Fruit fly (Drosophila melanogaster): ENCODE measurements around the gene CG43774.

CG43774 gene

DNA sequence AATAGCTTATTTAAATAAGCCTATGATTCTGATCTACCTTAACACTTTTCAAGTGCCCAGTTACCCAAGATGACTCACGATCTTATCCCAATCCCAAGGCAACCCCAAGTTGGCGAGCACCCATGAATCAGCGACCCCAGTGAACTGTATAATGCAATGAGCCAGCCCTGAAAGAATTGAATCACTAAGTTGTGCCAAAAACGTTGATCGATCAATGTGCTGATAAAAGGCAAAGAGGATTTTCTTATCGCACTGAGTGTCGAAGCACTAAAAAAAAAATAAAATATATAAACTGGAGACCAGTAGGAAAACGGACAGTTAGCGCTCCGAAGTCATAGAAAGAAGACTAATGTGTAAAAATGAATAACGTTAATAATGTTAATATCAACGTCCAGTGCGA is at the start of gene CG43774:
Gene CG43774 (plus strand): TSS at position 301 of the 400 bp plus-strand sequence.
- TF ChIP-seq CG17801 (GFP tag; optimal IDR thresholded peaks at IDR 0.05; ENCODE audit: partially characterized antibody): no peak

DNA sequence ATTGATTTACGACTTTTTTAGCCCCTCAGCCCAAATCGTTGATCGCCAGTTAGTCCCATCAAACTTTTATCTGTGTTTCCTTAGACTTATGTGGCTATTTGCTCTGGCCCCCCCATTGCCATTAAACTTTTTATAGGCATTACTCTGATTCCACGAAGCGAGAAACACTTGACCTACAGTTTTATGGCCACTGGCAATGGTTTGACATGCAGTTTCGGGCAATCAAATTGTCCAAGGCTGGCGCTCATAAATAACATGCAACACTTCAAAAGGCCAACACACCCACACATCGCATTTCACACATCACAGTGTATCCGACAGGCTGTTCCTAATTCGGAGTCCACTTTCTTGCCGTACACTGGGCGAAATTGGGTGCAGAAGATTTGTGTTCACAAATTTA is 40.1 kb upstream of the CG43774 start:
- TF ChIP-seq CG17801 (GFP tag; optimal IDR thresholded peaks at IDR 0.05; ENCODE audit: partially characterized antibody): no peak

DNA sequence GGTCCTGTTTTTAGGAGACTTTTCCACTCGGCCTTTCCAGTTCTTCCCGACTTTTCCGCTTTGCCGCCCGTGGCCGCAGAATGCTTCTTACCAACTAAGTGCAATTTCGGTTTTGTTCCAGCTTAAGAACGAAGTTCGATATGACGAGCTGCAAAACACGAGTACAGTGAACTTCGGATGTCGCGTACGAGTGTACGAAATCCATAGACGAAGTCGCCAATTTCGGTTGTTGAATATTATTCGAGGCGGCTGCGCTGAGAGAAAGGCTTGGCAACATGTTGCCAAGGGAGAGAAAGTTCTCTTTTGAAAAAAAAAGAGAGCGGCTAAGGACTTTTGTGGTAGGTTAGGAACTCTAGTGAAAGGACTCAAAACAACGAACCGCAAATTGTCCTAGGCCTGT is 16.8 kb upstream of the CG43774 start, which contains the start of gene fred:
Gene fred (minus strand): TSS at position 76 of the 400 bp plus-strand sequence.
- TF ChIP-seq CG17801 (GFP tag; optimal IDR thresholded peaks at IDR 0.05; ENCODE audit: partially characterized antibody): no peak

DNA sequence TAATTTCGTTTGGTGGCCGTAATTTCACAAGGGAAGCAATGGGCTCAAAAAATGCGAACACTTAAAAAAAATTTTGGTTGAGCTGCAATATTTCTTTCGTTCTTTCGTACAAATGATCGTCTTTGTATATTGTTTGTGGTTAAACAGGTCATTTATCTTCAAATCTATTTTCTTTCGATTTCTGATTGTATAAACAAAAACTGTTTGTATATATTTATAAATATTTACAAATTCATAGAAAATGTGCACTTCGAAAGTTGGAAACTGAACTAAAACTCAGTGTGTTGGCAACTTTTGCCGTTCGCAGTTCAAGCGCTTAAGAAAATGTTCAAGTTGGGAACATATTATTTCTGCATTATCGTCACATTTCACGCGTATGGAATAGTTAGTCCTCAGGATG is 8.7 kb upstream of the CG43774 start, which contains the start of gene CG43797:
Gene CG43797 (plus strand): TSS at position 301 of the 400 bp plus-strand sequence.
- no peak for TF ChIP-seq CG17801 (GFP tag; optimal IDR thresholded peaks at IDR 0.05; ENCODE audit: partially characterized antibody)

DNA sequence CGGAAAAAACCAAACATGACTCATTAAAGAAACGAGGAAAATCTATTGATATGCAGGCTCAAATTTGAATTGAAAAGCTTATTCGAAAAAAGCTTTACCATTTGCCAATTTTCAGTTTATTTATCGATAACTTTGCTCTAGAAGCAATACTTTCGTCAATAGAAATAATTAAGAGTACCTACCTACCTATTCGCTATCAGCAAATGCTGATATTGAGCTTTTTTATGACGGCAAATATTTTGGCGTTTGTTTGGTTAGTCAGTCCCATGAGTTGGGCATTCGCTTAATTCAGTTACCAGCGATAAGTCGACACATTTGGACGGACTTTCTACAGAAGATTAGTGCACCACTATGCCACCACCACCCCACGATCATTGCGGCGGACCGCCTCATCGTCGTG is 4.7 kb upstream of the CG43774 start, which contains the start of gene CG34176:
Gene CG34176 (plus strand): TSS at position 301 of the 400 bp plus-strand sequence.
- no peak for TF ChIP-seq CG17801 (GFP tag; optimal IDR thresholded peaks at IDR 0.05; ENCODE audit: partially characterized antibody)

DNA sequence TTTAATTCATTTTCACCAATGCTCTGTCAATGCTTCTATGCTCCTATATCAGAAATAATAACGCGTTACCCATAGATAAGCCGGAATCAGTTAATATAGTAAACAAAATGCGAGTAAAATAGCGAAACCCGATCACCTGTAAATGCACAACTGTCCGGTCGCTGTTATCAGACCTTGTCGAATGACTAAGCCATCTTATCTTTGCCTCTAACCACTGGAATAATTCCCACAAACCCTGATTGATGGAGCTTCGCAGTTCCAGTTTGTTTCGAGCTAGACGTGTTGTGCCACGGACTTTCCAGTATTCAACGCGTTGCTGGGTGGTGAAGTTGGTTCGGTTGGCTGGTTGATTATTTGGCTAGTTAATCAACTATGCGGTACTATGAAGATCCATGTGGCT is 3.8 kb upstream of the CG43774 start, which contains the start of gene CG15422:
Gene CG15422 (plus strand): TSS at position 301 of the 400 bp plus-strand sequence.
- TF ChIP-seq CG17801 (GFP tag; optimal IDR thresholded peaks at IDR 0.05; ENCODE audit: partially characterized antibody): no peak

DNA sequence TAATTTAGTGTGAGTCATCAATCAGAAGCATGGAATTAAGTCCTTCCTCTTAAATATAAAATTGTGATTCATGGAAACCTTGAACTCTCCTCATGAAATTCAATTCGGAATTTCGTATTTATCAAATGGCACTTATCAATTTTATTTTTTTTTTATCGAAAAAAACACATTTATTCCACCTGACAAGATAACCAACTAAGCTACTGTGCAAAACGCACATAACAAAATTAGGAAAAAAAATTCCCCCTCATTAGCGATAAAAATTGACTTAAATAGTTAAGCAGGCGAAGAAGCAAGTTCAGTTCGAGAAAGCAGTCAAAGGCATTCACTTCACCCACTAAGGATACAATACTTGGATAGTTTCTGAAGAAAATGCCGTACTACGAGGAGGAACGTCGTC is 2.7 kb upstream of the CG43774 start, which contains the start of gene CG15423:
Gene CG15423 (plus strand): TSS at position 301 of the 400 bp plus-strand sequence.
- TF ChIP-seq CG17801 (GFP tag; optimal IDR thresholded peaks at IDR 0.05; ENCODE audit: partially characterized antibody): no peak

DNA sequence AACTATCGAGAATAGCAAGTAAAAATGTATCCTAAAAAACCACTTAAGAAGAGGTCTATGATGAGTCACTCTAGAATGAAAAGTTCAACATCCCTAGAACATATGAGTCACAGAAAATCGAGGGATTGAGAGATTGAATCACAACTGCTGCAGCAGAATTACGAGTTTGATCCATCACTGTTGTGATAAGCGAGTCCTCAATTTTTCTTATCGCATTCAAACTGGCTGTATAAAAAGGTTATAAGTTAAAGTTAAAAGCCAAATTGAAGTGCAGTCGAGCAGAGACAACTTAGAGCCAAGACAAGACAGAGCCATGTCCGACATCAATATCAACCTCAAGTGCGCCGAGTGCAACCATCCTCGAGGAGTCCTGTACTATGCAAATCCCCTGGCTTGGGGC is 1.1 kb upstream of the CG43774 start, which contains the start of gene CG43773:
Gene CG43773 (plus strand): TSS at position 301 of the 400 bp plus-strand sequence.
- no peak for TF ChIP-seq CG17801 (GFP tag; optimal IDR thresholded peaks at IDR 0.05; ENCODE audit: partially characterized antibody)

DNA sequence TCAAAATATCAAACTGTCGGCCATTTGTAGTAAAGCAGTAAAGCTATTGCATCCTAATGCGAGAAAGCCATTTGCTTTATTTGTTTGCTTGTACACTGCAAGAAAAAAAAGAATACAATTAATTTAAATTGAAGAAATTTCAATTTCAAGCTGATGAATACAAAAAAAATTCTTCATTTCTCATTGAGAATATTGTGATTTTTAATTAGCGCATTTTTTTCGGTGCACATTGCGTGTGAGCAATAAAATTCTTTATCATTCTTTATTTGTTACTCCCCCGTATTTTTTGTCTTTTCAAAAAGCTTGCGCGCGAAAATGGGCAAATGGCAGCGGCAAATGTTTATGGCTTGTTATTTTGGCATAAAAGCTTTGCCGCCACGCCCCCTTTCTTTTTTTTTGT is 3.6 kb downstream of the CG43774 start:
- TF ChIP-seq CG17801 (GFP tag; optimal IDR thresholded peaks at IDR 0.05; ENCODE audit: partially characterized antibody): no peak

DNA sequence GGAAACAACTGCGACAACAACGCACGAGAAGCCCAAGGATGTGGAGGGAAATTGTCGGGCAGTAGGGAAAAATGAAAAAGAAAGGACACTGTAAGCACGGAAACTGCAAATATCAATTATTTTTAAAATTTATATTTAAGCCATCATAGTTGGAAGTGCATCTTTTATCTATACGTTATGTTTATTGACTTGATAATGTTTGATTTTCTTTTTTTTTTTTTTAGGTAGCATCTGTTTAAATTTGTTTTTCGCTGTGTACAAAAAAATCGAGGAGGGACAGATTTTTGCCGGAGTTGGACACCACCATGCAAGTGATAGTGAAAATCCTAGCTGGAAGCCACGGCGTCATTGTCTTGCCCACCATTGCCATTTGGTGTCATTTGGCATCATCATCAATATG is 10.7 kb downstream of the CG43774 start:
- no peak for TF ChIP-seq CG17801 (GFP tag; optimal IDR thresholded peaks at IDR 0.05; ENCODE audit: partially characterized antibody)

DNA sequence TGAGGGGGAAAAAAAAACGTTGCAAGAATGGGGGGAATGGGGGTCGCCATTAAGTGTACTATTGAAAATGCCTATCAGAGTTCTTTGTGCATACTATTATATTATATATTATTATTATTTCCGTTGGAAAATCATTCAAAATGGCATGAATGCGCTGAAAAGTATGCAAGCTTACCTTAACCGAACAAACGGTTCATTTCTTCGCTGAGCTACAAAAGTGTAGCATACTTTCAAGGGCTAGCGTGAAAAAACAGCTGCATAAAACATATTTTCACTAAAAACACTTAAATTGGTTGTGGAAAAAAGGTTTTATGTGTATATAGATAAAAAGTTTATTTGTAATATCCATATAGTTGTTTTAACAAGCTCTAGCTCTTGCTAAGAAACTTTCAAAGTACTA is 11.3 kb downstream of the CG43774 start:
- TF ChIP-seq CG17801 (GFP tag; optimal IDR thresholded peaks at IDR 0.05; ENCODE audit: partially characterized antibody): no peak

DNA sequence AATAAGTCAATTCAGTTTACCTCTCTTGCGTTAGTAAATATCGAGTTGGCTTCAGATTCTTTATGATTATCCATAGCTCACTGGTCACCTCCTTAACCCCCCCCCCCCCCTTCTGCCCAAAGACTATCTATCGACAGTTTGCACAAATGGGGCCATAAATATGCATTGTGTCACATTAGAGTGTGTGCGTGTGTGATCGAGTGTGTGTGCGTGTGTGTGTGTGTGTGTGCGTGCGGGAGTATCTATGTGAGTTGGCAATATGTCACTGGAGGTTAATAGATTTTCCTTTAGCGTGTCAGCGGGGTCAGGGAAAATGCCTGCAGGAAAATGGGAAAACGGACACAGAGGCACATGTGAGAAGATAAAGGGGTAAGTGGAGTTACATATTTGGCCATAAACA is 11.7 kb downstream of the CG43774 start:
- no peak for TF ChIP-seq CG17801 (GFP tag; optimal IDR thresholded peaks at IDR 0.05; ENCODE audit: partially characterized antibody)

DNA sequence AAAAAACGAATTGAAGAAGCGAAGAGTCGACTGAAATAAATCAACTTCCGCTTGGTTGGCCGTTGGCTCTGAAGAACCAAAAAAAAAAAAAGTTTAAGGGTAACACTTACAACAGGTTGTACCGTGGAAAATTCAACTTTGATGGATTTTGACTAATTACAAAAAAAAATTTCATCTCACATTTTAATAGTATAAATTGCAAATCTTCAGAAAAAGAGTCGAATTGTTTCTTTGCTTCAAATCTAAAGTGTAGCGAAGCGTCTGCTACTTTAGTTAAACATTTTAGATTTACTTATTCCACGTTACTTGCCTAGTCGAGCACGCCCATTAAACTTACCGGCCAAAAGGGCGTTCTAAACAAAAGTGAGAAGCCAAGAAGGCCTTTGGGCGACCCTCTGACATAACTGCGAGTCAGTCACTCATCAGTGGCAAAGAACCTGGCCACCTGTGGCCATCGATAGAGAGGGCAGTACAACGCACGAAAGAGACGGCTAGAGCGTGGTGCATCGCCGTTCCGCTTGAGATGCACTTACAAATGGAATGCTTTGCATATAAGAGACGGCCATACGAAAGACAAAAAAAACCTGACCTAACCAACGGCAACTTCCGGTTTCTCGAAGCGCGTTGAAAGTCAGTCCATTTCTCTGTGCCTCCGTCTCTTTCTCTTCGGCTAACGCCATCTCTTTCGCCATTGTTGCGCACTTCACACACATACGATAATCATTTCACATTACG is 13.3 kb downstream of the CG43774 start:
- no peak for TF ChIP-seq CG17801 (GFP tag; optimal IDR thresholded peaks at IDR 0.05; ENCODE audit: partially characterized antibody)

DNA sequence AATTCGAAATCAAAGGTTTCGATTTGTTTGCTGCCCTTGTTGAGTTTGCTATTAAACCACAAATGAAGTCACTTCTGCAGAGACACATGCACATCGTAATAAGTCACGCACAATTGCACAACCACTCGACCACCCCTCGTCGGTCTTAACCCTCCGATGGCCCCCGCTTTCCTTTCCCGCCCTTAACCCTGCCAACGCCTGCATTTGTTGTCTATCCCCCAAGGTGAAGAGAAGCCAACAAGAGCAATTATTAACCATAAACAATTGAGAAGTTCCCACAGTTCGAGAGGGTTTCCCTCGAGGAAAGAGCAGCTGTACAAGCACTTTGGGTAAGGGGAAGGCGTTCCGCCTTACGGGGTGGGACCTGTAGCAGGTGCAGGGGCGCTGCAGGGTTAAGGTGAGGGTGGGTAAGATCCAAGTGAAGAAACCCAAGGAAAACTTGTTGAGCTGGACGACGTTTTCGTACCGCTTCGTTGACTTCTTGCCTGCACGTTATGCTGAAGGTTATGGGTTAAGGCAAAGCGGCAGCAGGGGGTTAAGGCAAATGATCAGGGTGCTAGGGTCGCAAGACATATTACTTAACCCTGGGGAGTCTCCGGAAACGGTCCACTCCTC is 15.0 kb downstream of the CG43774 start:
- no peak for TF ChIP-seq CG17801 (GFP tag; optimal IDR thresholded peaks at IDR 0.05; ENCODE audit: partially characterized antibody)

DNA sequence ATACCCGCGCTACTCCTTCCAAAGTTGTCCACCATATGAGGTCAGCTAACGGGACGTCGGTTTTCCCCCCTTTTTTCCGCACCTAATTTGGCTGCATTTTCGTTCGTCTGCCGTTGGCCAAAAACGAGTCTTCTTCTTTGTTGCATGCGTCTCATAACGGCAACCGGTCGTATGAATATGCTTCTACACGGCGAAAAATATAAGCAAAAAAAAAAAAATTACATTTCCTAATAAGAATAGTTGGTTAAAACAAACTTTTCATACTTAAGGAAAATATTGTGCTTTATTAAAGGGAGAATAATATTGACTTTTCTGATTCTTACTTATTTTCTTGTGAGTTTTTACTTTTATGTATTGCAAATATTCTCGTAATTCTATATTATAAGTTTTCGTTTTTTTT is 16.6 kb downstream of the CG43774 start:
- no peak for TF ChIP-seq CG17801 (GFP tag; optimal IDR thresholded peaks at IDR 0.05; ENCODE audit: partially characterized antibody)

DNA sequence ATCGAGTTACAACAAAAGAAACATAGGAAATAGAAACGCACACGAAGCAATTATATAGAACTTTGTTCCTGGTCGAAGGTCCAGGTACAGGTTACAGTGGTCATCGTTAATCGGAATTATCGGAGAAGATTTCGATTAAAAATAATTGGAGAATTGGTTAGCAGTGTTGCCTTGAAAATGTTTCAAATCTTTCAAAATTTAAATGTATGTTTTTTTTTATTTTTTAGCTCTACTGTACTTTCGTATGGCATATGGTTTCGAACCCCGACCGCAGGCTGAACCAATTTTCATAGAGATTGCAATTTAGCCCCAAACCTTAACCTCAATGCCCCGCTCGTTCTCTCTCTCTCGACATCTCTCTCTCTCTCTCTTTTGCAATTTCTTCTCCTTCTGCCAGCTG is 19.6 kb downstream of the CG43774 start:
- no peak for TF ChIP-seq CG17801 (GFP tag; optimal IDR thresholded peaks at IDR 0.05; ENCODE audit: partially characterized antibody)

All from ovary, adult (tissue).